Fruit fly (Drosophila melanogaster) whole organism, wandering third instar larva: ENCODE data around the gene lectin-24A.

Source experiments
- Abd-B ChIP-seq: fragments of >200 bp; optimal IDR thresholded peaks from 2 replicates; lab custom pipeline; 2017; ENCODE audit warnings: missing biosample characterization, missing genetic modification characterization
- CG9705 ChIP-seq: fragments of 200-800 bp; sonication (Bioruptor generic); optimal IDR thresholded peaks from 2 replicates; lab custom pipeline; 2018; ENCODE audit warnings: missing biosample characterization, mild to moderate bottlenecking, missing genetic modification characterization
- CrebA ChIP-seq: fragments of 200-800 bp; sonication (Bioruptor generic); optimal IDR thresholded peaks from 2 replicates; lab custom pipeline; 2016; ENCODE audit warnings: missing biosample characterization, mild to moderate bottlenecking, missing genetic modification characterization, borderline replicate concordance
- Dfd ChIP-seq: fragments of >200 bp; optimal IDR thresholded peaks from 2 replicates; lab custom pipeline; 2017; ENCODE audit warnings: missing biosample characterization, missing genetic modification characterization
- GATAd ChIP-seq: sonication (Bioruptor generic); optimal IDR thresholded peaks from 2 replicates; lab custom pipeline; 2016; ENCODE audit warnings: missing biosample characterization, missing genetic modification characterization
- HLH106 ChIP-seq: fragments of 200-800 bp; optimal IDR thresholded peaks from 3 replicates; lab custom pipeline; 2019; ENCODE audit warnings: missing biosample characterization, mild to moderate bottlenecking, missing genetic modification characterization, moderate library complexity
- Hr78 ChIP-seq: fragments of >200 bp; optimal IDR thresholded peaks from 2 replicates; lab custom pipeline; 2017; ENCODE audit warnings: missing biosample characterization, missing genetic modification characterization
- Jra ChIP-seq: sonication (Bioruptor generic); optimal IDR thresholded peaks from 2 replicates; lab custom pipeline; 2016; ENCODE audit warnings: missing biosample characterization, missing genetic modification characterization
- Mio ChIP-seq: sonication (Bioruptor generic); optimal IDR thresholded peaks from 2 replicates; lab custom pipeline; 2016; ENCODE audit warnings: missing biosample characterization, missing genetic modification characterization
- Myc ChIP-seq: fragments of >200 bp; optimal IDR thresholded peaks from 2 replicates; lab custom pipeline; 2017
- N ChIP-seq: fragments of >200 bp; optimal IDR thresholded peaks from 2 replicates; lab custom pipeline; 2018; ENCODE audit warnings: missing biosample characterization, missing external identifiers, missing genetic modification characterization
- OdsH ChIP-seq: fragments of 200-800 bp; sonication (Bioruptor generic); optimal IDR thresholded peaks from 2 replicates; lab custom pipeline; 2016; ENCODE audit warnings: missing biosample characterization, mild to moderate bottlenecking, missing genetic modification characterization
- Rel ChIP-seq, 2 experiments: fragments of 200-800 bp; sonication (Bioruptor generic) in 1 of 2; optimal IDR thresholded peaks; 2 replicates in 1 of 2; 3 replicates in 1 of 2; lab custom pipeline; 2016 to 2019; ENCODE audit warnings: mild to moderate bottlenecking in 2 of 2, missing biosample characterization in 2 of 2, missing genetic modification characterization in 2 of 2, moderate library complexity in 1 of 2
- Sp1 ChIP-seq: fragments of 200-800 bp; sonication (Bioruptor generic); optimal IDR thresholded peaks from 3 replicates; lab custom pipeline; 2019; ENCODE audit warnings: missing biosample characterization, mild to moderate bottlenecking, missing genetic modification characterization, moderate library complexity
- Vsx2 ChIP-seq: fragments of 200-300, 225-300 bp; sonication (Bioruptor generic); optimal IDR thresholded peaks from 2 replicates; lab custom pipeline; 2018; ENCODE audit warnings: missing biosample characterization, missing genetic modification characterization; ENCODE audit not compliant: partially characterized antibody
- br ChIP-seq: fragments of 200-800 bp; sonication (Bioruptor generic); optimal IDR thresholded peaks from 2 replicates; lab custom pipeline; 2016; ENCODE audit warnings: missing biosample characterization, missing genetic modification characterization
- brk ChIP-seq: fragments of 200-800 bp; sonication (Bioruptor generic); optimal IDR thresholded peaks from 2 replicates; lab custom pipeline; 2016; ENCODE audit warnings: missing biosample characterization, mild to moderate bottlenecking, missing genetic modification characterization
- dl ChIP-seq, 2 experiments: fragments of 175-275, 200-275 bp in 1 of 2; fragments of 200-275 bp in 1 of 2; sonication (Bioruptor generic); optimal IDR thresholded peaks; lab custom pipeline; 2018; ENCODE audit warnings: mild to moderate bottlenecking in 2 of 2, missing biosample characterization in 2 of 2, missing genetic modification characterization in 2 of 2, moderate library complexity in 2 of 2; ENCODE audit not compliant: partially characterized antibody in 2 of 2, insufficient read depth in 1 of 2
- dmrt93B ChIP-seq: fragments of 200-800 bp; sonication (Bioruptor generic); optimal IDR thresholded peaks from 2 replicates; lab custom pipeline; 2018; ENCODE audit warnings: missing biosample characterization, mild to moderate bottlenecking, missing genetic modification characterization
- dsf ChIP-seq: sonication (Bioruptor generic); optimal IDR thresholded peaks from 2 replicates; lab custom pipeline; 2016; ENCODE audit warnings: missing biosample characterization, missing genetic modification characterization, borderline replicate concordance
- ey ChIP-seq: fragments of 200-800 bp; sonication (Bioruptor generic); optimal IDR thresholded peaks from 2 replicates; lab custom pipeline; 2016; ENCODE audit warnings: missing biosample characterization, missing genetic modification characterization
- foxo ChIP-seq, 2 experiments: fragments of 200-800 bp; sonication (Bioruptor generic); optimal IDR thresholded peaks; 2 replicates in 1 of 2; 3 replicates in 1 of 2; lab custom pipeline; 2016 to 2017; ENCODE audit warnings: missing biosample characterization in 2 of 2, missing genetic modification characterization in 2 of 2
- fru ChIP-seq: fragments of 200-800 bp; sonication (Bioruptor generic); optimal IDR thresholded peaks from 3 replicates; lab custom pipeline; 2016; ENCODE audit warnings: missing biosample characterization, mild to moderate bottlenecking, missing genetic modification characterization
- h ChIP-seq: fragments of 200-800 bp; sonication (Bioruptor generic); optimal IDR thresholded peaks from 3 replicates; lab custom pipeline; 2016; ENCODE audit warnings: missing biosample characterization, mild to moderate bottlenecking, missing genetic modification characterization
- jim ChIP-seq: fragments of 175-275, 200-325 bp; sonication (Bioruptor generic); optimal IDR thresholded peaks from 2 replicates; lab custom pipeline; 2016; ENCODE audit warnings: missing biosample characterization, mild to moderate bottlenecking, missing genetic modification characterization
- lola ChIP-seq: fragments of >200 bp; optimal IDR thresholded peaks from 2 replicates; lab custom pipeline; 2017; ENCODE audit warnings: missing biosample characterization, missing genetic modification characterization
- pan ChIP-seq: fragments of >200 bp; optimal IDR thresholded peaks from 2 replicates; lab custom pipeline; 2017
- psq ChIP-seq: fragments of 200-800 bp; sonication (Bioruptor generic); optimal IDR thresholded peaks from 3 replicates; lab custom pipeline; 2017; ENCODE audit warnings: missing biosample characterization, mild to moderate bottlenecking, missing genetic modification characterization, moderate library complexity
- rgr ChIP-seq: fragments of 200-800 bp; sonication (Bioruptor generic); optimal IDR thresholded peaks from 3 replicates; lab custom pipeline; 2016; ENCODE audit warnings: missing biosample characterization, mild to moderate bottlenecking, missing genetic modification characterization
- tai ChIP-seq: sonication (Bioruptor generic); optimal IDR thresholded peaks from 2 replicates; lab custom pipeline; 2016; ENCODE audit warnings: missing biosample characterization, missing genetic modification characterization
- usp ChIP-seq: fragments of >200 bp; optimal IDR thresholded peaks from 2 replicates; lab custom pipeline; 2017; ENCODE audit warnings: missing biosample characterization, missing genetic modification characterization

The lectin-24A gene

DNA sequence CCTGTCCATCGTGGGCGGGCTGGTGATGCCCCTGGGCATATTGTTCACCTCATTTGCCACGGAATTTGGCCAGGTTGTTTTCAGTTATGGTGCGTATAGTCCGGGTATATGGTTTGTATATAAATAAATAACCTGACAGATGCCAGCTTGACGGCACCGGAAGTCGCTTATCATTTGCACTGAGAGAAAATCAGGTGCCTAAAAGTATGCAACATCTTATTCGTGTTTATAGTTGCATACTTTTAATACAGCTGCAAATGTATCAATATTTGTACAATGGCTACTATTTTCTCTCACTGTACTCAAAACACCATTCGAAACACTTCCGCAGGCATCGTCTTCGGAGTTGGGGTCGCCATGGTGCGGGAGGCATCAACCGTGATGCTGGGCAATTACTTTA lies 31.1 kb upstream of the lectin-24A start:
- peak; percentile 31 for TF ChIP-seq Myc
- no peak for TF ChIP-seq dmrt93B (GFP tag; lab: Kevin White, UChicago)
- TF ChIP-seq h (GFP tag; lab: Kevin White, UChicago), result peak; percentile 3
- peak; percentile 16 for TF ChIP-seq rgr (GFP tag; lab: Kevin White, UChicago)
- no peak for TF ChIP-seq pan
- no peak for TF ChIP-seq Dfd (GFP tag; lab: Kevin White, UChicago)

DNA sequence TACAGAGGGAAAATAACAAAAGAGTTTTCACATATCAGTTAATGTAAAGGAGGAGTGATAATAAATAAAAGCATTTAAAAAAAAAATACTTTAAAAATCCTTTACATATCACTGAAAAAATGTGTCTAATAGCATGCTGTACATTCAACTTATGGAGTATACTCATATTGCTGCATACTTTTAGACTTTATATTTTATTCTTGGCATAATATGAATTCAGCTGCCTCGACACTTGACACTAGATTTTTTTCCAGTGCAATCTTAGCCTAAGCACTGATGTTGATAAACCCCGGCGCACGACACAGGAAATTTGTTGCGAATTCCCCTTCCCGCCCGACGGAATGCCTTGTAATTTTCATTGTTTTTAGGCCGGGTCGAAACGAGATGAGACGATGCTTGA lies 22.9 kb upstream of the lectin-24A start:
- TF ChIP-seq Hr78 (GFP tag; lab: Kevin White, UChicago) (no peak), pan (no peak), tai (no peak), usp (GFP tag; lab: Kevin White, UChicago) (no peak), CG9705 (GFP tag; lab: Kevin White, UChicago) (no peak), lola (no peak), OdsH (GFP tag; lab: Kevin White, UChicago) (no peak), dl (GFP tag; optimal IDR thresholded peaks at IDR 0.05; lab: Kevin White, UChicago; ENCODE audit: insufficient read depth in 1 of 2, partially characterized antibody in 2 of 2) (no peak), HLH106 (tag; lab: Kevin White, UChicago) (no peak), N (GFP tag; lab: Kevin White, UChicago) (no peak), brk (GFP tag; lab: Kevin White, UChicago) (no peak), h (GFP tag; lab: Kevin White, UChicago) (no peak), Mio (GFP tag; lab: Kevin White, UChicago) (no peak), Jra (no peak), foxo (GFP tag; optimal IDR thresholded peaks at IDR 0.05; lab: Kevin White, UChicago) (no peak), br (GFP tag; lab: Kevin White, UChicago) (no peak)

dm6 chr2L:3737682-3738081 lies 20.1 kb upstream of the lectin-24A start:
- TF ChIP-seq tai, result no peak
- no peak for TF ChIP-seq CrebA
- TF ChIP-seq Rel (GFP tag; optimal IDR thresholded peaks at IDR 0.05; lab: Kevin White, UChicago), result no peak
- no peak for TF ChIP-seq Rel (tag; optimal IDR thresholded peaks at IDR 0.05; lab: Kevin White, UChicago)
- no peak for TF ChIP-seq HLH106 (tag; lab: Kevin White, UChicago)
- no peak for TF ChIP-seq ey (GFP tag; lab: Kevin White, UChicago)
- no peak for TF ChIP-seq jim (GFP tag; lab: Kevin White, UChicago)
- TF ChIP-seq fru (GFP tag; lab: Kevin White, UChicago), result no peak
- no peak for TF ChIP-seq brk (GFP tag; lab: Kevin White, UChicago)
- TF ChIP-seq foxo (GFP tag; optimal IDR thresholded peaks at IDR 0.05; lab: Kevin White, UChicago), result no peak
- TF ChIP-seq Abd-B (GFP tag; lab: Kevin White, UChicago), result no peak
- TF ChIP-seq pan, result no peak
- TF ChIP-seq Sp1 (GFP tag; lab: Kevin White, UChicago), result no peak
- no peak for TF ChIP-seq Mio (GFP tag; lab: Kevin White, UChicago)
- no peak for TF ChIP-seq Vsx2 (GFP tag; lab: Kevin White, UChicago)

- TF ChIP-seq dsf (GFP tag; lab: Kevin White, UChicago), result no peak
- TF ChIP-seq OdsH (GFP tag; lab: Kevin White, UChicago), result no peak
- no peak for TF ChIP-seq rgr (GFP tag; lab: Kevin White, UChicago)
- no peak for TF ChIP-seq CG9705 (GFP tag; lab: Kevin White, UChicago)
- TF ChIP-seq psq (GFP tag; lab: Kevin White, UChicago), result no peak
- no peak for TF ChIP-seq Myc
- TF ChIP-seq N (GFP tag; lab: Kevin White, UChicago), result no peak
- TF ChIP-seq fru (GFP tag; lab: Kevin White, UChicago), result no peak
- no peak for TF ChIP-seq HLH106 (tag; lab: Kevin White, UChicago)
- no peak for TF ChIP-seq GATAd (GFP tag; lab: Kevin White, UChicago)
- TF ChIP-seq dmrt93B (GFP tag; lab: Kevin White, UChicago), result no peak
- TF ChIP-seq Dfd (GFP tag; lab: Kevin White, UChicago), result no peak
- TF ChIP-seq brk (GFP tag; lab: Kevin White, UChicago), result no peak
Observed at dm6 chr2L:3737003-3737662, 19.6 kb upstream of the lectin-24A start.
